Worm (Caenorhabditis elegans) whole organism, late embryonic: ENCODE measurements around the gene saeg-2.

Experiments used
- ceh-22 ChIP-seq: sonication (generic microtip); optimal IDR thresholded peaks from 2 replicates; lab custom pipeline; 2017; ENCODE audit warnings: missing biosample characterization, missing genetic modification characterization
- fkh-10 ChIP-seq: fragments of 150-350 bp; optimal IDR thresholded peaks from 2 replicates; lab custom pipeline; 2014; ENCODE audit warnings: missing biosample characterization, missing genetic modification reagents, missing genetic modification characterization
- unc-42 ChIP-seq: sonication (generic microtip); optimal IDR thresholded peaks from 2 replicates; lab custom pipeline; 2016; ENCODE audit warnings: missing genotype, missing genetic modification characterization, missing compliant biosample characterization

DNA sequence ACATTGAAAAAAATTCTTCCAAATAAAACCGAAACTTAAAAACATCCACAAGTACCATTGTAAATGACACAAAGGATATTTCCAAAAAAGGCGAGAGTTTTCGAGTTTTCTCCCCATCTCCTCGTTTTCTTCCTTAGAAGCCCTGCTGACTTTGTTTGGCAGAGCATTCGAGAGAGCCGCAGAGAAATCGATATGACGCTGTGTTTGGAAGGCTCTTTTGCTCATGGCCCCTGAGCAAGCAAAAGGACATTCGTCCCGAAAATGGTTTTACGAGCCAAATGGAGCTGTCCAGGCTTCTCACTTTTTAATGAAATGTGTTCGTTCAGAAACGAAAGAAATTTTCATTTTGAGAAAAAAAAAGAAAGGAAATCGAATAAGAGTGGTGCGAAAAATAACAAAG lies 31.9 kb downstream of the saeg-2 start:
- TF ChIP-seq fkh-10 (GFP tag; lab: Kevin White, UChicago) (no peak), ceh-22 (tag; lab: Kevin White, UChicago) (no peak), unc-42 (tag; lab: Kevin White, UChicago) (no peak)
